Worm (Caenorhabditis elegans) whole organism, L3 larva: ENCODE data around the gene T10B9.14.

Experiments used
- aly-2 ChIP-seq: fragments of 150-350 bp; optimal IDR thresholded peaks from 2 replicates; lab custom pipeline; 2014; ENCODE audit warnings: missing biosample characterization, missing genetic modification characterization
- ceh-16 ChIP-seq: sonication (generic microtip); optimal IDR thresholded peaks from 2 replicates; lab custom pipeline; 2017; ENCODE audit warnings: missing biosample characterization, missing genetic modification characterization
- ceh-82 ChIP-seq: fragments of 150-350 bp; optimal IDR thresholded peaks from 2 replicates; lab custom pipeline; 2014; ENCODE audit warnings: missing biosample characterization, missing genetic modification characterization
- elt-2 ChIP-seq: sonication (generic microtip); optimal IDR thresholded peaks from 2 replicates; lab custom pipeline; 2016; ENCODE audit warnings: missing genetic modification reagents, mild to moderate bottlenecking, missing genetic modification characterization, missing compliant biosample characterization
- fkh-10 ChIP-seq: sonication (generic microtip); optimal IDR thresholded peaks from 2 replicates; lab custom pipeline; 2017; ENCODE audit warnings: missing biosample characterization, missing genetic modification reagents, missing genetic modification characterization
- nhr-25 ChIP-seq: sonication (generic microtip); optimal IDR thresholded peaks from 2 replicates; lab custom pipeline; 2017; ENCODE audit warnings: missing biosample characterization, missing genetic modification characterization
- nhr-28 ChIP-seq: fragments of 150-350 bp; optimal IDR thresholded peaks from 2 replicates; lab custom pipeline; 2014; ENCODE audit warnings: missing biosample characterization, missing genetic modification characterization
- pha-4 ChIP-seq: fragments of 150-350 bp; optimal IDR thresholded peaks from 2 replicates; lab custom pipeline; 2014; ENCODE audit warnings: missing biosample characterization, missing genetic modification reagents, missing genetic modification characterization
- pqm-1 ChIP-seq: fragments of 150-350 bp; optimal IDR thresholded peaks from 2 replicates; lab custom pipeline; 2017; ENCODE audit warnings: missing biosample characterization, missing genetic modification characterization, inconsistent platforms
- skn-1 ChIP-seq: fragments of 150-350 bp; optimal IDR thresholded peaks from 2 replicates; lab custom pipeline; 2014; ENCODE audit warnings: missing biosample characterization, missing genetic modification characterization
- tbx-2 ChIP-seq: sonication (generic microtip); optimal IDR thresholded peaks from 2 replicates; lab custom pipeline; 2016; ENCODE audit warnings: mild to moderate bottlenecking, missing genetic modification characterization, missing compliant biosample characterization
- unc-39 ChIP-seq: sonication (generic microtip); optimal IDR thresholded peaks from 4 replicates; lab custom pipeline; 2017; ENCODE audit warnings: missing biosample characterization, missing genetic modification characterization
- unc-62 ChIP-seq: fragments of 150-350 bp; sonication (generic microtip); optimal IDR thresholded peaks from 4 replicates; lab custom pipeline; 2014; ENCODE audit warnings: missing biosample characterization, missing genetic modification reagents, missing genetic modification characterization
- ztf-4 ChIP-seq: fragments of 150-350 bp; optimal IDR thresholded peaks from 2 replicates; lab custom pipeline; 2014; ENCODE audit warnings: missing biosample characterization, missing genetic modification characterization

DNA sequence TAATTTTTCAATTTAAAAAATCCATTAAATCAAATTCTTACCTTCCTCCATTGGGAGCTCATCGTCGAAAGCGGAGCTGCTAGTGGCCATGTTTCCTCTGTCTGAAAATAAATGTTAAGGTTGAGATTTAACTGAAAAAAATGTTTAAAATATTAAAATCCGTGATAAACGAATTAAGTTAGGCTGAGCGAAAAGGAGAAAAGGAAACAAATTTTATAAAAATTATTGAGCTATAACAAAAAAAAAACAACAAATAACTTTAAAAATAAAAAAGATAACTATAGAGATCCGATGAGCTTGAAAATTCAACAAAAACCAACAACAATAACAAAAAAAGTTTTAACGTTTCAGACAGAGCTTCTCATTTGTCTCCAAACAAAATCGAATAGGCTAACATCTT, 39.5 kb downstream of the T10B9.14 start, which contains the start of gene pno-1:
- no peak for TF ChIP-seq ceh-16
- no peak for TF ChIP-seq pha-4 (tag; lab: Kevin White, UChicago)
- TF ChIP-seq skn-1 (tag; lab: Kevin White, UChicago): no peak
- no peak for TF ChIP-seq pqm-1 (tag; lab: Kevin White, UChicago)
- no peak for TF ChIP-seq elt-2 (tag; lab: Kevin White, UChicago)
- no peak for TF ChIP-seq ztf-4
- no peak for TF ChIP-seq unc-39 (tag; lab: Kevin White, UChicago)
- no peak for TF ChIP-seq fkh-10 (GFP tag; lab: Kevin White, UChicago)
- no peak for TF ChIP-seq tbx-2
- TF ChIP-seq nhr-28 (tag; lab: Kevin White, UChicago): no peak
- no peak for TF ChIP-seq unc-62
- no peak for TF ChIP-seq nhr-25 (tag; lab: Kevin White, UChicago)
- TF ChIP-seq ceh-82 (tag; lab: Kevin White, UChicago): no peak
- no peak for TF ChIP-seq aly-2 (tag; lab: Kevin White, UChicago)
